Fruit fly (Drosophila melanogaster) whole organism, embryonic: Measurements from ENCODE around the gene isoQC.

Source experiments
- ATbp ChIP-seq: fragments of 200-800 bp; sonication (Bioruptor generic); optimal IDR thresholded peaks from 2 replicates; lab custom pipeline; 2017; ENCODE audit warnings: missing biosample characterization, mild to moderate bottlenecking, missing genetic modification characterization, missing genetic modification reagents
- Atf3 ChIP-seq: fragments of 200-800 bp; sonication (Bioruptor generic); optimal IDR thresholded peaks from 3 replicates; lab custom pipeline; 2016; ENCODE audit warnings: missing biosample characterization, missing genetic modification characterization
- Awh ChIP-seq: fragments of 200-800 bp; sonication (Bioruptor generic); IDR thresholded peaks from 2 replicates; pipeline ENCODE4, ENCODE4 v1.3.6; 2022; ENCODE audit warnings: missing biosample characterization, missing genetic modification characterization
- Bgb ChIP-seq: fragments of 200-800 bp; sonication (Bioruptor generic); IDR thresholded peaks from 2 replicates; pipeline ENCODE4 v1.3.6; 2022; ENCODE audit warnings: missing biosample characterization, missing genetic modification characterization; ENCODE audit not compliant: partially characterized antibody
- Blimp-1 ChIP-seq: fragments of 200-800 bp; sonication (Bioruptor generic); optimal IDR thresholded peaks from 3 replicates; lab custom pipeline; 2018; ENCODE audit warnings: missing biosample characterization, missing genetic modification characterization, mild to moderate bottlenecking, moderate library complexity, missing genetic modification reagents
- CG10147 ChIP-seq: fragments of 200-800 bp; sonication (Bioruptor generic); optimal IDR thresholded peaks from 2 replicates; lab custom pipeline; 2019; ENCODE audit warnings: missing biosample characterization, mild to moderate bottlenecking, missing genetic modification characterization, moderate library complexity
- CG12391 ChIP-seq: fragments of 200-800 bp; sonication (Bioruptor generic); optimal IDR thresholded peaks from 3 replicates; lab custom pipeline; 2018; ENCODE audit warnings: missing biosample characterization, mild to moderate bottlenecking, missing genetic modification characterization, moderate library complexity
- CG17912 ChIP-seq: fragments of 200-800 bp; sonication (Bioruptor generic); optimal IDR thresholded peaks from 2 replicates; lab custom pipeline; 2018; ENCODE audit warnings: missing biosample characterization, mild to moderate bottlenecking, missing genetic modification characterization
- CG2129 ChIP-seq: fragments of 200-800 bp; sonication (Bioruptor generic); IDR thresholded peaks from 2 replicates; pipeline ENCODE4 v1.3.6; 2022; ENCODE audit warnings: missing biosample characterization, missing genetic modification characterization; ENCODE audit not compliant: partially characterized antibody
- CG2678 ChIP-seq: fragments of 200-800 bp; sonication (Bioruptor generic); optimal IDR thresholded peaks from 3 replicates; lab custom pipeline; 2019; ENCODE audit warnings: missing biosample characterization, mild to moderate bottlenecking, missing genetic modification characterization, moderate library complexity
- CG2712 ChIP-seq: fragments of 200-800 bp; optimal IDR thresholded peaks from 3 replicates; lab custom pipeline; 2019; ENCODE audit warnings: missing biosample characterization, mild to moderate bottlenecking, missing genetic modification characterization, moderate library complexity
- CG31441 ChIP-seq: fragments of 200-800 bp; sonication (Bioruptor generic); IDR thresholded peaks from 2 replicates; pipeline ENCODE4 v1.3.6; 2022; ENCODE audit warnings: missing biosample characterization, missing genetic modification characterization
- CG3847 ChIP-seq: fragments of 200-800 bp; sonication (Bioruptor generic); IDR thresholded peaks from 2 replicates; pipeline ENCODE4 v1.3.6; 2022; ENCODE audit warnings: missing biosample characterization, missing genetic modification characterization
- CG4282 ChIP-seq: fragments of 200-800 bp; sonication (Bioruptor generic); optimal IDR thresholded peaks from 2 replicates; lab custom pipeline; 2016; ENCODE audit warnings: missing biosample characterization, missing genetic modification characterization
- CG6765 ChIP-seq: fragments of 200-800 bp; sonication (Bioruptor generic); optimal IDR thresholded peaks from 3 replicates; lab custom pipeline; 2017; ENCODE audit warnings: missing biosample characterization, mild to moderate bottlenecking, missing genetic modification characterization
- CG6813 ChIP-seq: fragments of 200-800 bp; sonication (Bioruptor generic); optimal IDR thresholded peaks from 2 replicates; lab custom pipeline; 2017; ENCODE audit warnings: missing biosample characterization, missing genetic modification characterization, mild to moderate bottlenecking, moderate library complexity, missing genetic modification reagents
- CG6854 ChIP-seq: fragments of 200-800 bp; sonication (Bioruptor generic); optimal IDR thresholded peaks from 3 replicates; lab custom pipeline; 2017; ENCODE audit warnings: missing biosample characterization, mild to moderate bottlenecking, missing genetic modification characterization
- CG7745 ChIP-seq: fragments of 200-800 bp; sonication (Bioruptor generic); optimal IDR thresholded peaks from 2 replicates; lab custom pipeline; 2018; ENCODE audit warnings: missing biosample characterization, mild to moderate bottlenecking, missing genetic modification characterization, moderate library complexity
- CG7839 ChIP-seq: fragments of 200-800 bp; sonication (Bioruptor generic); optimal IDR thresholded peaks from 3 replicates; lab custom pipeline; 2018; ENCODE audit warnings: missing biosample characterization, mild to moderate bottlenecking, missing genetic modification characterization, moderate library complexity
- CG8388 ChIP-seq: fragments of 200-800 bp; sonication (Bioruptor generic); optimal IDR thresholded peaks from 2 replicates; lab custom pipeline; 2019; ENCODE audit warnings: missing biosample characterization, mild to moderate bottlenecking, missing genetic modification characterization, moderate library complexity
- CG9817 ChIP-seq: fragments of 200-800 bp; sonication (Bioruptor generic); optimal IDR thresholded peaks from 2 replicates; lab custom pipeline; 2018; ENCODE audit warnings: missing biosample characterization, mild to moderate bottlenecking, missing genetic modification characterization, moderate library complexity
- CkIIα-i1 ChIP-seq: fragments of 200-800 bp; sonication (Bioruptor generic); IDR thresholded peaks from 2 replicates; pipeline ENCODE4 v1.3.6; 2022; ENCODE audit warnings: missing biosample characterization, missing genetic modification characterization
- D19A ChIP-seq: fragments of 200-800 bp; optimal IDR thresholded peaks from 3 replicates; lab custom pipeline; 2019; ENCODE audit warnings: missing biosample characterization, mild to moderate bottlenecking, missing genetic modification characterization, moderate library complexity
- Deaf1 ChIP-seq: fragments of 200-800 bp; optimal IDR thresholded peaks from 3 replicates; lab custom pipeline; 2019; ENCODE audit warnings: missing biosample characterization, mild to moderate bottlenecking, missing genetic modification characterization, moderate library complexity
- Dip2 ChIP-seq: fragments of 200-800 bp; sonication (Bioruptor generic); IDR thresholded peaks from 2 replicates; pipeline ENCODE4 v1.3.6; 2022; ENCODE audit warnings: missing biosample characterization, missing genetic modification characterization
- Fer3 ChIP-seq: fragments of 200-800 bp; sonication (Bioruptor generic); optimal IDR thresholded peaks from 2 replicates; lab custom pipeline; 2018; ENCODE audit warnings: missing biosample characterization, mild to moderate bottlenecking, missing genetic modification characterization, moderate library complexity
- Lpt ChIP-seq: fragments of >200 bp; optimal IDR thresholded peaks from 2 replicates; lab custom pipeline; 2018; ENCODE audit warnings: missing biosample characterization, missing genetic modification characterization
- Ravus ChIP-seq: fragments of 200-800 bp; sonication (Bioruptor generic); IDR thresholded peaks from 2 replicates; pipeline ENCODE4 v1.3.6; 2022; ENCODE audit warnings: missing biosample characterization, missing genetic modification characterization
- Vsx1 ChIP-seq: fragments of 200-800 bp; sonication (Bioruptor generic); optimal IDR thresholded peaks from 2 replicates; lab custom pipeline; 2017; ENCODE audit warnings: missing biosample characterization, mild to moderate bottlenecking, missing genetic modification characterization, missing genetic modification reagents
- YL-1 ChIP-seq: fragments of 200-800 bp; sonication (Bioruptor generic); optimal IDR thresholded peaks from 3 replicates; lab custom pipeline; 2017; ENCODE audit warnings: missing biosample characterization, mild to moderate bottlenecking, missing genetic modification characterization
- az2 ChIP-seq: fragments of 200-800 bp; sonication (Bioruptor generic); optimal IDR thresholded peaks from 3 replicates; lab custom pipeline; 2016; ENCODE audit warnings: missing biosample characterization, missing genetic modification characterization
- bsh ChIP-seq, 2 experiments: fragments of 200-800 bp; sonication (Bioruptor generic); optimal IDR thresholded peaks; 2 replicates each; lab custom pipeline; 2017 to 2018; ENCODE audit warnings: mild to moderate bottlenecking in 2 of 2, missing biosample characterization in 2 of 2, missing genetic modification characterization in 2 of 2, moderate library complexity in 1 of 2
- caup ChIP-seq: fragments of 200-800 bp; sonication (Bioruptor generic); optimal IDR thresholded peaks from 3 replicates; lab custom pipeline; 2017; ENCODE audit warnings: missing biosample characterization, mild to moderate bottlenecking, missing genetic modification characterization, moderate library complexity; ENCODE audit not compliant: severe bottlenecking
- disco-r ChIP-seq: fragments of 200-800 bp; sonication (Bioruptor generic); optimal IDR thresholded peaks from 2 replicates; lab custom pipeline; 2016; ENCODE audit warnings: missing biosample characterization, missing genetic modification characterization
- emc ChIP-seq: fragments of 200-800 bp; sonication (Bioruptor generic); optimal IDR thresholded peaks from 2 replicates; lab custom pipeline; 2016; ENCODE audit warnings: missing biosample characterization, missing genetic modification characterization
- fd64A ChIP-seq: fragments of 200-800 bp; sonication (Bioruptor generic); optimal IDR thresholded peaks from 3 replicates; lab custom pipeline; 2018; ENCODE audit warnings: missing biosample characterization, mild to moderate bottlenecking, missing genetic modification characterization
- fd96Cb ChIP-seq: fragments of 200-800 bp; sonication (Bioruptor generic); optimal IDR thresholded peaks from 2 replicates; lab custom pipeline; 2018; ENCODE audit warnings: missing biosample characterization, mild to moderate bottlenecking, missing genetic modification characterization, moderate library complexity
- grn ChIP-seq: fragments of 200-800 bp; sonication (Bioruptor generic); optimal IDR thresholded peaks from 3 replicates; lab custom pipeline; 2017; ENCODE audit warnings: missing biosample characterization, missing genetic modification characterization
- hkb ChIP-seq, 2 experiments: fragments of 200-800 bp in 1 of 2; fragments of >200 bp in 1 of 2; sonication (Bioruptor generic) in 1 of 2; IDR thresholded peaks in 1 of 2; optimal IDR thresholded peaks in 1 of 2; 2 replicates each; pipeline versions ENCODE4 v1.3.6 to Lab custom; 2017 to 2022; ENCODE audit warnings: missing biosample characterization in 1 of 2, missing genetic modification characterization in 1 of 2
- lola ChIP-seq, 3 experiments: fragments of >200 bp in 2 of 3; fragments of 200-800 bp in 1 of 3; sonication (Bioruptor generic) in 1 of 3; optimal IDR thresholded peaks; 2 replicates each; lab custom pipeline; 2017 to 2019; ENCODE audit warnings: missing biosample characterization in 3 of 3, missing genetic modification characterization in 3 of 3, mild to moderate bottlenecking in 1 of 3, moderate library complexity in 1 of 3
- maf-S ChIP-seq: fragments of 200-800 bp; sonication (Bioruptor generic); optimal IDR thresholded peaks from 2 replicates; lab custom pipeline; 2016; ENCODE audit warnings: missing biosample characterization, missing genetic modification characterization
- nerfin-1 ChIP-seq: fragments of 200-800 bp; sonication (Bioruptor generic); optimal IDR thresholded peaks from 3 replicates; lab custom pipeline; 2019; ENCODE audit warnings: missing biosample characterization, mild to moderate bottlenecking, missing genetic modification characterization, moderate library complexity
- nom ChIP-seq: fragments of 200-800 bp; sonication (Bioruptor generic); optimal IDR thresholded peaks from 2 replicates; lab custom pipeline; 2017; ENCODE audit warnings: missing biosample characterization, missing genetic modification characterization, mild to moderate bottlenecking, moderate library complexity, missing genetic modification reagents
- onecut ChIP-seq: fragments of 200-800 bp; sonication (Bioruptor generic); IDR thresholded peaks from 2 replicates; pipeline ENCODE4 v1.3.6; 2022; ENCODE audit warnings: missing biosample characterization, missing genetic modification characterization
- rib ChIP-seq: fragments of 200-800 bp; sonication (Bioruptor generic); IDR thresholded peaks from 2 replicates; pipeline ENCODE4 v1.3.6; 2022; ENCODE audit warnings: missing biosample characterization, missing genetic modification characterization
- so ChIP-seq: fragments of 200-800 bp; sonication (Bioruptor generic); IDR thresholded peaks from 3 replicates; pipeline ENCODE4 v1.3.6; 2022; ENCODE audit warnings: missing biosample characterization, missing genetic modification characterization
- stwl ChIP-seq: fragments of 200-800 bp; sonication (Bioruptor generic); optimal IDR thresholded peaks from 3 replicates; lab custom pipeline; 2018; ENCODE audit warnings: missing biosample characterization, mild to moderate bottlenecking, missing genetic modification characterization, moderate library complexity
- tin ChIP-seq: fragments of 200-800 bp; sonication (Bioruptor generic); optimal IDR thresholded peaks from 3 replicates; lab custom pipeline; 2016; ENCODE audit warnings: missing biosample characterization, missing genetic modification characterization
- zfh2 ChIP-seq: fragments of 200-800 bp; sonication (Bioruptor generic); optimal IDR thresholded peaks from 2 replicates; lab custom pipeline; 2016; ENCODE audit warnings: missing biosample characterization, missing genetic modification characterization

isoQC gene

DNA sequence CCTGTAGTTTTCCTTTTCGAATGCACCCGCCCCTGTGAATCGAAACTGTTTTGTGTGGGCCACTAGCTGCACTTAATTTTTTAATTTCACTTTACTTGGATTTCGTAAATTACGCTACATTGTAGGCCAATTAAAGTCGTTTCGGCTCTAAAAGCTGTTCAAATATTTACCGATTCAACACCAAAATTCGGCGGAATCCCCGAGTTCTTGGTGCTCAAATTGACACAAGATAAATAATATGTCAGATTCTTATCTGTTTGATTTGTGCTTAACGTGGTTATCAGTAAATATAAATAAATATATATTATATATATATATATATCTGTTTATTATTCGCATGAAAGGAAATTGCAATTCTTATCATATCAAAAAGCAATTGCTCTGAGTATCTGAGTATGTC, 26.3 kb upstream of the isoQC start (continued):
- TF ChIP-seq CG7839 (tag; lab: Kevin White, UChicago), result peak; percentile 2
- TF ChIP-seq maf-S (GFP tag; lab: Kevin White, UChicago), result no peak
- no peak for TF ChIP-seq az2
- no peak for TF ChIP-seq CG3847 (GFP tag; lab: Robert Waterston, UW)
- no peak for TF ChIP-seq YL-1 (GFP tag; lab: Kevin White, UChicago)
- no peak for TF ChIP-seq Dip2 (GFP tag; lab: Robert Waterston, UW)
- TF ChIP-seq onecut (GFP tag; lab: Robert Waterston, UW), result peak; percentile 8; the same call in 1 of the 2 replicates
- peak; percentile 66 for TF ChIP-seq CG2678
- TF ChIP-seq CG7745 (tag; lab: Kevin White, UChicago), result peak; percentile 83
- no peak for TF ChIP-seq CG4282 (GFP tag; lab: Kevin White, UChicago)
- TF ChIP-seq CG8388 (GFP tag; lab: Kevin White, UChicago), result no peak
- TF ChIP-seq so (GFP tag; lab: Robert Waterston, UW), result peak; percentile 12; the same call in 1 of the 3 replicates
- TF ChIP-seq D19A, result no peak
- TF ChIP-seq CG31441 (GFP tag; lab: Robert Waterston, UW), result peak; percentile 25; the same call in 1 of the 2 replicates
- TF ChIP-seq fd64A (GFP tag; lab: Kevin White, UChicago), result peak; percentile 1
- no peak for TF ChIP-seq stwl (tag; lab: Kevin White, UChicago)
- no peak for TF ChIP-seq fd96Cb (tag; lab: Kevin White, UChicago)
- no peak for TF ChIP-seq tin (GFP tag; lab: Kevin White, UChicago)
- no peak for TF ChIP-seq Bgb (GFP tag; lab: Robert Waterston, UW)
- peak; percentile 52 for TF ChIP-seq ATbp (GFP tag; lab: Kevin White, UChicago)
- TF ChIP-seq CG10147 (GFP tag; lab: Kevin White, UChicago), result peak; percentile 62
- TF ChIP-seq bsh (GFP tag; optimal IDR thresholded peaks at IDR 0.05; lab: Kevin White, UChicago), result peak in 1 of 2 experiments; percentile 5
- TF ChIP-seq Fer3 (tag; lab: Kevin White, UChicago), result peak; percentile 61
- TF ChIP-seq Atf3 (GFP tag; lab: Kevin White, UChicago), result no peak
- TF ChIP-seq zfh2 (GFP tag; lab: Kevin White, UChicago), result no peak
- TF ChIP-seq hkb (optimal IDR thresholded peaks at IDR 0.05; lab: Kevin White, UChicago), result no peak
- TF ChIP-seq hkb (GFP tag; IDR thresholded peaks at IDR 0.05; lab: Robert Waterston, UW), result 0 out of 2 replicates have a peak, but pooled peaks have one; percentile 49
- TF ChIP-seq CG2129, result no peak
- TF ChIP-seq lola (GFP tag; optimal IDR thresholded peaks at IDR 0.05; lab: Kevin White, UChicago), result no peak
- peak; percentile 69 for TF ChIP-seq CG6765
- TF ChIP-seq CkIIα-i1, result no peak
- no peak for TF ChIP-seq rib (GFP tag; lab: Robert Waterston, UW)
- TF ChIP-seq Lpt (GFP tag; lab: Kevin White, UChicago), result no peak
- no peak for TF ChIP-seq Awh (GFP tag; lab: Robert Waterston, UW)
- no peak for TF ChIP-seq Deaf1 (tag; lab: Kevin White, UChicago)
- TF ChIP-seq Ravus, result no peak
- no peak for TF ChIP-seq emc (GFP tag; lab: Kevin White, UChicago)
- TF ChIP-seq CG9817 (tag; lab: Kevin White, UChicago), result peak; percentile 29
- TF ChIP-seq CG12391, result no peak
- TF ChIP-seq disco-r (GFP tag; lab: Kevin White, UChicago), result no peak
- peak; percentile 71 for TF ChIP-seq caup (GFP tag; lab: Kevin White, UChicago)
- TF ChIP-seq nom, result peak; percentile 37
- TF ChIP-seq Blimp-1 (GFP tag; lab: Kevin White, UChicago), result peak; percentile 7
- TF ChIP-seq CG6854 (GFP tag; lab: Kevin White, UChicago), result peak; percentile 74
- TF ChIP-seq CG17912 (GFP tag; lab: Kevin White, UChicago), result peak; percentile 21
- TF ChIP-seq CG6813 (GFP tag; lab: Kevin White, UChicago), result peak; percentile 83
- TF ChIP-seq CG2712 (tag; lab: Kevin White, UChicago), result peak; percentile 6
- peak; percentile 69 for TF ChIP-seq Vsx1 (GFP tag; lab: Kevin White, UChicago)
- peak; percentile 21 for TF ChIP-seq nerfin-1 (tag; lab: Kevin White, UChicago)
- no peak for TF ChIP-seq grn (GFP tag; lab: Kevin White, UChicago)
